Fruit fly (Drosophila melanogaster) S2 (cell line): Measurements from ENCODE around the gene Lsp1beta.

ENCODE experiments used
- CG8478 ChIP-seq: fragments of >200 bp; optimal IDR thresholded peaks from 2 replicates; lab custom pipeline; 2018
- CTCF ChIP-seq, 2 experiments: fragments of >200 bp; optimal IDR thresholded peaks; 2 replicates each; lab custom pipeline; 2018

dm6 chr2L:897124-897523 lies 1.2 kb upstream of the Lsp1beta start:
- TF ChIP-seq CG8478 (lab: Kevin White, UChicago) (no peak), CTCF (optimal IDR thresholded peaks at IDR 0.05; lab: Kevin White, UChicago) (no peak)
